Worm (Caenorhabditis elegans) whole organism, midembryonic: ENCODE results near the gene C18D11.3.

Experiments
- T22C8.4 ChIP-seq: fragments of 200-800 bp; sonication (Bioruptor generic); IDR thresholded peaks from 2 replicates; pipeline ENCODE4 v1.3.6; 2022; ENCODE audit warnings: missing genetic modification characterization, missing compliant biosample characterization
- cog-1 ChIP-seq: sonication (generic microtip); optimal IDR thresholded peaks from 2 replicates; lab custom pipeline; 2016; ENCODE audit warnings: missing genetic modification characterization, missing compliant biosample characterization
- flt-1 ChIP-seq: fragments of 200-800 bp; sonication (Bioruptor generic); IDR thresholded peaks from 2 replicates; pipeline ENCODE4 v1.3.6; 2022; ENCODE audit warnings: missing genetic modification characterization, missing compliant biosample characterization
- klf-2 ChIP-seq: fragments of 200-800 bp; sonication (Bioruptor generic); conservative IDR thresholded peaks from 2 replicates; pipeline ENCODE4 v1.3.6; 2022; ENCODE audit warnings: missing genetic modification reagents, missing genetic modification characterization, missing compliant biosample characterization
- ztf-23 ChIP-seq: fragments of 200-800 bp; sonication (Bioruptor generic); IDR thresholded peaks from 2 replicates; pipeline ENCODE4 v1.3.6; 2022; ENCODE audit warnings: missing genetic modification reagents, missing genetic modification characterization, missing compliant biosample characterization
- ztf-29 ChIP-seq: fragments of 200-800 bp; sonication (Bioruptor generic); IDR thresholded peaks from 2 replicates; pipeline ENCODE4 v1.3.6; 2022; ENCODE audit warnings: missing genetic modification reagents, missing genetic modification characterization, missing compliant biosample characterization

DNA sequence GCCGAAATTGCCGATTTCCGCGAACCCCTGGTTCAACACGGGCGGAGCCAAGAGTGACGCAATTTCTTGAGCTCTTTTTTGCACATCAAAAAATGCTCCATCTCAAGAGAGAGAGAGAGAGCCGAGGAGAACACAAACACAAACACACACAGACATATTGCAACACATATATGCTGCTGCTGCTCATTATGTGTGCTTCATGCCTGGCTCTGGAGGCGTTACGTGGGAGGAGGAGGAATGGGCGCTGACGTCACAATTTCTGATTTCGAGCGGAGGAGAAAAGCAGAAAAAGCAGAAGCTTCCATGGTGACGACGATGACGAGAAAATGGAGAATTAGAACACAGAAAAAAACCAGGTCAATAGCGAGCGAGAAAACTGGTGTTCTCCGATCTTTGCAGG, 12.8 kb downstream of the C18D11.3 start:
- TF ChIP-seq cog-1 (tag; lab: Kevin White, UChicago) (no peak), T22C8.4 (no peak), ztf-29 (no peak), flt-1 (GFP tag; lab: Robert Waterston, UW) (no peak), ztf-23 (no peak), klf-2 (GFP tag; lab: Robert Waterston, UW) (no peak)
